Worm (Caenorhabditis elegans): ENCODE measurements around the gene sftb-1.

The sftb-1 gene

ce11 chrIII:4242225-4242862 is 26.7 kb downstream of the sftb-1 start, which contains the start of gene F43C1.7:
TSS of gene F43C1.7 (minus strand) at chrIII:4242575.
- TF ChIP-seq unc-62 (GFP tag; optimal IDR thresholded peaks at IDR 0.05) = no peak

DNA sequence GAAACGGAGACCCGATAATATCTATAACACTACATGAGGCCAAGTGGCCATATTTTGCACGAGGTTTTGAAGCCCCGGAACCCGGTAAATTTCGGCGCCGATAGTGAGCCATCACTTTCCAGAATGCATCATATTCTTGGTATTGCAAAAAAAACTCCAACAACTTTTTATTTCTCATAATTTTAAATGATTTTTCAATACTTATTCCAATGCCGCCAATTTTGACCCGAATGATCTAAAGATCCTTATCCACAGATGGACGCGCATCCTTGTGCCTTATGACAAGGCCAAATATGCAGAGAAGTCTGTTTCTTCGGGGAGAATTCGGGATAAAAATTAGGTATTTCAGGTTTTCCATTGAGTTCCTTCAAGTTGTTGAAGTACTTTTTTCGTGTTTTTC is 27.9 kb downstream of the sftb-1 start:
- TF ChIP-seq unc-62 (GFP tag; optimal IDR thresholded peaks at IDR 0.05) = no peak

DNA sequence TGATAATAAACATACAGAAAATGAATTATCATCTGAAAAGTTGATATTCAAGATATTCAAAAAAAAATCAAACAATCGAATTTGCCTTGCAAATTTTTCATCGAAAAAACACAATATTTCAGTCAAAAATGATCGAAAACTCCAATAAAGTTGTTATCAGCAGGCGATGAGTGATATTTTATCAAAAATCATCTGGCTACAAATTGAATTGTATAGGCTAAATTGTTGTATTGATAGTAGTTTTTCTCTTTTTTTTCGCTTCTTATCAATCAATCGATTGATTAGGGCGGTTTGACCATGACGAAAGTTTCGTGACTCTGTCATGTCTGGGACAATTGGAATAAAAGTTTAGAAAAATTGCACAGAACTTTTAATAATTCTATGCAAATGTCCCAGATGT is 28.9 kb downstream of the sftb-1 start:
- no peak for TF ChIP-seq unc-62 (GFP tag; optimal IDR thresholded peaks at IDR 0.05)

- no peak for TF ChIP-seq unc-62 (GFP tag; optimal IDR thresholded peaks at IDR 0.05)
Measured at ce11 chrIII:4237660-4238059, 31.4 kb downstream of the sftb-1 start.

- TF ChIP-seq unc-62 (GFP tag; optimal IDR thresholded peaks at IDR 0.05) = no peak
Measured at ce11 chrIII:4236178-4236577, 32.9 kb downstream of the sftb-1 start.

ce11 chrIII:4234642-4235295 is 34.3 kb downstream of the sftb-1 start:
- TF ChIP-seq unc-62 (GFP tag; optimal IDR thresholded peaks at IDR 0.05) = no peak

- TF ChIP-seq unc-62 (GFP tag; optimal IDR thresholded peaks at IDR 0.05) = no peak
Measured at ce11 chrIII:4232811-4233269, 36.2 kb downstream of the sftb-1 start, which contains the start of gene nhr-20. TSS of gene nhr-20 (minus strand) at chrIII:4233219.

ce11 chrIII:4231372-4231771 is 37.7 kb downstream of the sftb-1 start:
- TF ChIP-seq unc-62 (GFP tag; optimal IDR thresholded peaks at IDR 0.05) = no peak

DNA sequence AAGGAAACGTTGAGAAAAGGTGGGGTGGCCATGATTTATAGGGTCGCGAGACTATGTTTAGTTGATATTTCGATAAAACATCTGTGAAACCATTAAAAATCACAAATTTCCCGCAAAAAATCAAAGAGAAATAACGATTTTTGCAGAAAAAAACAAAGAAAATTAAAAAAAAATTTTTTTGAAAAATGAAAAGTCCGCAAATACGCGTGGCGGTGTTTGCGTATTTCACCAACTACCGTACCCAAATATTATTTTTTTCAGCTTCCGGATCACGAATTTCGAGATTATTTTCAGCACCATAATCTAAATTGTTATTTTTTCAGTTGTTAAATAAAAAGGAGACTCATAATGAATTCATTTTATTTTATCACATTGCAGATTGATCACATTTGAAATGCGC is 39.0 kb downstream of the sftb-1 start:
- no peak for TF ChIP-seq unc-62 (GFP tag; optimal IDR thresholded peaks at IDR 0.05)

DNA sequence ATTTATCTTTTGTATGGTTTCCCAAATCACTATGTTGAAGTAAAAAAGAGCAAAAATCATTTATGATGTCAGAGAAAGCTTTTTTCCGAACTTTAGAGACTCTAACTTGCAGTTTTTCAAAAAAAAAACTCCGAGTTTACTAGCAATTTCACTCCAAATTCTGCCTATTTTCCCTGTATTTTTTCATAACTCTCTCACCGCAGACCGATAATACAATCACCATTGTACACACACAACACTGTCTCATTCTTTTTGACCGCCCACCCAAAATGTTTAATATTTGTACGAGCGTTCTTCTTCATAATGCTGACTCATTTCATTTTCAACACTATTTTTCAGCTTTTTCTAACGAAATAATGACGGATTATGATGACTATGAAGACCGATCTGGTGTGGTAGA is 40.2 kb downstream of the sftb-1 start, which contains the start of gene F43C1.5:
Gene F43C1.5, plus strand, starts transcription at position 301 of the 400 bp plus-strand sequence.
- TF ChIP-seq unc-62 (GFP tag; optimal IDR thresholded peaks at IDR 0.05) = no peak

DNA sequence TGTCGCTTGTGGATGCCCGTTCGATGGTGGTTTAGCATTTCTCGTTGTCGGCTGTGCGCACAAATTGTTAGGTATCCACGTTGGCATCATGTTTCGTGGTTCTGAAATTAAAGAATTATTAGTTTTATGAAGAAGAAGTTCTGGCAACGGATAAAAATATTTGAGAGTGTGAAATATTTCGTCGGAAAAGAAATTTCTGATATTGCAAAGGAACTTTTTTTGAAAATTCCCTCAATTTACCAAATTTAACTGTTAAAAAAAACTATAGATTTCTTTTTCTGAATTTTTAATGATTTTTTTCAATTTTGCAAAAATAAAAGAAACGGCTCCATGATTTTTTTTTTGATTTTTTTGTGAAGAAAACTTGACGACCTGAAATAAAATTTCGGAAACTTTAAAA is 41.1 kb downstream of the sftb-1 start, which contains the start of gene mpk-1:
Gene mpk-1, minus strand, starts transcription at position 101 of the 400 bp plus-strand sequence.
- no peak for TF ChIP-seq unc-62 (GFP tag; optimal IDR thresholded peaks at IDR 0.05)

- TF ChIP-seq unc-62 (GFP tag; optimal IDR thresholded peaks at IDR 0.05) = no peak
Measured at ce11 chrIII:4227363-4227762, 41.7 kb downstream of the sftb-1 start.

ce11 chrIII:4224722-4225121 is 44.3 kb downstream of the sftb-1 start:
- TF ChIP-seq unc-62 (GFP tag; optimal IDR thresholded peaks at IDR 0.05) = no peak

- no peak for TF ChIP-seq unc-62 (GFP tag; optimal IDR thresholded peaks at IDR 0.05)
Measured at ce11 chrIII:4223668-4224127, 45.4 kb downstream of the sftb-1 start.

DNA sequence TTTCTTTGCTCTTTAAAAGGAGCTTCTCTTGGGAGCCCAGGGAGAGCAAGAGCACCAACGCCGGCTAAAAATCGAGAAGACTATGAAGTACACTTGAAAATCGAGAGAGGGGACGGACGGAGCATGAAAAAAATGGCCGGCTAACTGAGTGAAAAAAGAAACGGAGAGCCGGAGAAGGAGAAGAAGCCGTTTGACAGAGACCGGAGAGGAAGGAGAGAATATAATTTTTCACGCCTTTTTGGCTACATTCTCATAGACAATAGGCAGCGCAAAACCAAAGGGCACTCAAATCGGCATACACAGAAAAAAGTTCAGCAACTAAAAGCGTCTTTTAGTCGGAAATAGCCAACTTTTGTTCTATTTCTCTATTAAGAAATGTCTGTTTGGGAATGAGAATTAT is 47.5 kb downstream of the sftb-1 start:
- TF ChIP-seq unc-62 (GFP tag; optimal IDR thresholded peaks at IDR 0.05) = no peak

- TF ChIP-seq unc-62 (GFP tag; optimal IDR thresholded peaks at IDR 0.05) = no peak
Measured at ce11 chrIII:4220864-4221263, 48.2 kb downstream of the sftb-1 start.
